Worm (Caenorhabditis elegans): ENCODE results near the gene srx-102.

The srx-102 gene

DNA sequence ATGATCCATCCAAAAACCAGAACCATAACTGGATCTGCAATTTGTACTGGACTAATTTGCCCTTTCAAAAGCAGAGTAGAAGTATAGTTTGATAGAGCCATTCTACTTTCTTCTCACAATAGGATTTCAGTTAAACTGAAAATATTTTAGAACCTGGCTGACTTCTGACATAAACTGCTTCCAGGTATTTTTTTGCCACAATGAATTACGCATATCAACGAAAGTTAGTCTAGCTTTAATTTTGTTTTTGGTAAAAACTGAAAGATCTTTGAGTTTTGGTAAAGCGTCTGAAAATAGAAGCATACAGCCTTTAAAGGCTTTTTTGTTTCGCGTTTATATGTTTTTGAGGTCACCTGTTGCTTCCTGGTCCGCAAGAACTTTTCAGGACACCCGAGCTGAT is 3.9 kb downstream of the srx-102 start, which contains the start of gene srx-101:
srx-101 (minus strand) TSS at position 101 of the 400 bp plus-strand sequence.
- no peak for TF ChIP-seq snpc-1.1 (tag; optimal IDR thresholded peaks at IDR 0.05; ENCODE audit: insufficient read depth)
- TF ChIP-seq attf-5 (GFP tag; optimal IDR thresholded peaks at IDR 0.05) = no peak

- TF ChIP-seq lsy-27 (tag; optimal IDR thresholded peaks at IDR 0.05; ENCODE audit: borderline replicate concordance, insufficient read depth) (no peak), K11D2.4 (GFP tag; IDR thresholded peaks at IDR 0.05) (0 out of 2 replicates have a peak, but pooled peaks have one; percentile 30), B0261.1 (tag; optimal IDR thresholded peaks at IDR 0.05) (no peak), F55B11.4 (tag; optimal IDR thresholded peaks at IDR 0.05; ENCODE audit: borderline replicate concordance, insufficient read depth) (no peak), akir-1 (GFP tag; optimal IDR thresholded peaks at IDR 0.05) (no peak), zfh-2 (GFP tag; conservative IDR thresholded peaks at IDR 0.05) (peak; percentile 73), egrh-3 (GFP tag; IDR thresholded peaks at IDR 0.05) (peak; percentile 27; the same call in 1 of the 2 replicates), rpc-1 (optimal IDR thresholded peaks at IDR 0.05) (no peak), rpc-1 (tag; optimal IDR thresholded peaks at IDR 0.05) (no peak), ceh-100 (GFP tag; IDR thresholded peaks at IDR 0.05) (no peak), ztf-25 (GFP tag; IDR thresholded peaks at IDR 0.05) (no peak), ceh-58 (GFP tag; IDR thresholded peaks at IDR 0.05) (0 out of 2 replicates have a peak, but pooled peaks have one; percentile 21)
Observed at ce11 chrII:3688333-3688732, 6.2 kb downstream of the srx-102 start, which contains the start of gene ifas-1. Gene ifas-1 (minus strand): TSS chrII:3688719.

DNA sequence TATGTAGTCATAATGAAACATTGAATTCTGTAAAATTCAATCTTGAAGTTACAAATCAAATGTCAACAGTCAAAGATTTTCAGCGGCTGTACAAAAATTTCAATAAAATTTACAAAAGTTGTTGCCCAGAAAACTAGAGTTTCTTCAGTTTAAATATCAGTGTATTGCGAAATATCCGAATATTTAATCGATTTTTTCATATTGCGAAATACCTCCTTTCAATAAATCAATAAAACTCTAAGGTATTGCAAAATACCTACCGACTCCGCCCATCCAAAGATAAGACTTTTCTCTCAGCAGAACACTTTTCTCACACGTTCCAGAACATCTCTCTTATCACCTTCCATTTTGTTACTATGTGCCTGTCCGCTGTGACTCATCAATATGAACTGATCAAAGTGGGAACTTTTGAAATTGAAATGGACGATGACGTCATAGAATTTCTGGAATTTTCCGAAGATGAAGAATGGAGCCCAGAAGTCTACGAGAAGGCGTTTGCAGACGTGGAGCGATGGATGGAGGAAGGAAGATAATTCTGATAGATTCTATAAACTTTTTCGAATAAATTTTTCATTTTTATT is 10.0 kb downstream of the srx-102 start:
- TF ChIP-seq egl-44 (GFP tag; IDR thresholded peaks at IDR 0.05) = no peak
- TF ChIP-seq lir-1 (GFP tag; conservative IDR thresholded peaks at IDR 0.05) = no peak
- no peak for TF ChIP-seq repo-1 (tag; optimal IDR thresholded peaks at IDR 0.05)
- no peak for TF ChIP-seq B0035.1 (tag; optimal IDR thresholded peaks at IDR 0.05)
- no peak for TF ChIP-seq snpc-4 (GFP tag; optimal IDR thresholded peaks at IDR 0.05)
- no peak for TF ChIP-seq snpc-4 (tag; optimal IDR thresholded peaks at IDR 0.05)
- TF ChIP-seq Y67H2A.10 (GFP tag; conservative IDR thresholded peaks at IDR 0.05) = no peak
- peak; percentile 95 for TF ChIP-seq cebp-1 (GFP tag; IDR thresholded peaks at IDR 0.05)
- peak; percentile 99 for TF ChIP-seq cebp-1 (tag; optimal IDR thresholded peaks at IDR 0.05)
- TF ChIP-seq mel-28 (tag; optimal IDR thresholded peaks at IDR 0.05; ENCODE audit: borderline replicate concordance) = no peak
- peak; percentile 4 for TF ChIP-seq nhr-80 (tag; optimal IDR thresholded peaks at IDR 0.05)
- peak; percentile 64 for TF ChIP-seq atf-7 (tag; optimal IDR thresholded peaks at IDR 0.05)
- TF ChIP-seq F10E7.11 (tag; optimal IDR thresholded peaks at IDR 0.05) = no peak
- no peak for TF ChIP-seq ceh-100 (GFP tag; IDR thresholded peaks at IDR 0.05)
- 0 out of 2 replicates have a peak, but pooled peaks have one; percentile 55 for TF ChIP-seq nfyb-1 (GFP tag; IDR thresholded peaks at IDR 0.05)

ce11 chrII:3682770-3683234 is 11.8 kb downstream of the srx-102 start, which contains the start of gene F19B10.1:
Gene F19B10.1 (plus strand): TSS chrII:3683184.
- peak; percentile 61 for TF ChIP-seq nhr-80 (tag; optimal IDR thresholded peaks at IDR 0.05)
- no peak for TF ChIP-seq snpc-4 (GFP tag; optimal IDR thresholded peaks at IDR 0.05)
- TF ChIP-seq snpc-4 (tag; optimal IDR thresholded peaks at IDR 0.05) = peak in 1 of 4 experiments; percentile 62
- TF ChIP-seq dpl-1 (GFP tag; optimal IDR thresholded peaks at IDR 0.05) = peak; percentile 60
- 0 out of 2 replicates have a peak, but pooled peaks have one; percentile 44 for TF ChIP-seq dox-1 (GFP tag; IDR thresholded peaks at IDR 0.05)
- peak; percentile 37 for TF ChIP-seq tbp1 (GFP tag; optimal IDR thresholded peaks at IDR 0.05)
- TF ChIP-seq mxl-1 (tag; optimal IDR thresholded peaks at IDR 0.05) = no peak
- TF ChIP-seq mcd-1 (GFP tag; IDR thresholded peaks at IDR 0.05) = peak; percentile 66; the same call in 1 of the 2 replicates
- TF ChIP-seq snpc-3.4 (tag; optimal IDR thresholded peaks at IDR 0.05) = no peak
- TF ChIP-seq efl-1 (GFP tag; optimal IDR thresholded peaks at IDR 0.05) = peak; percentile 33
- peak in 1 of 3 experiments; percentile 92 for TF ChIP-seq lin-35 (GFP tag; optimal IDR thresholded peaks at IDR 0.05)
- TF ChIP-seq F23B12.7 (tag; optimal IDR thresholded peaks at IDR 0.05; ENCODE audit: insufficient read depth) = peak; percentile 18
- TF ChIP-seq F22D6.2 (tag; optimal IDR thresholded peaks at IDR 0.05) = no peak
- TF ChIP-seq D2030.7 (GFP tag; IDR thresholded peaks at IDR 0.05) = no peak
- 0 out of 2 replicates have a peak, but pooled peaks have one; percentile 31 for TF ChIP-seq Y53G8AR.9 (GFP tag; conservative IDR thresholded peaks at IDR 0.05)
- peak; percentile 80 for TF ChIP-seq lin-54 (GFP tag; optimal IDR thresholded peaks at IDR 0.05)
- peak; percentile 66 for TF ChIP-seq attf-5 (GFP tag; optimal IDR thresholded peaks at IDR 0.05)
- no peak for TF ChIP-seq lir-1 (GFP tag; conservative IDR thresholded peaks at IDR 0.05)
- TF ChIP-seq nfyb-1 (GFP tag; IDR thresholded peaks at IDR 0.05) = peak; percentile 71; the same call in 1 of the 2 replicates

All from whole organism, young adult.